ENCODE assay signal across 3 fruit fly cellular contexts in the genomic region with DNA sequence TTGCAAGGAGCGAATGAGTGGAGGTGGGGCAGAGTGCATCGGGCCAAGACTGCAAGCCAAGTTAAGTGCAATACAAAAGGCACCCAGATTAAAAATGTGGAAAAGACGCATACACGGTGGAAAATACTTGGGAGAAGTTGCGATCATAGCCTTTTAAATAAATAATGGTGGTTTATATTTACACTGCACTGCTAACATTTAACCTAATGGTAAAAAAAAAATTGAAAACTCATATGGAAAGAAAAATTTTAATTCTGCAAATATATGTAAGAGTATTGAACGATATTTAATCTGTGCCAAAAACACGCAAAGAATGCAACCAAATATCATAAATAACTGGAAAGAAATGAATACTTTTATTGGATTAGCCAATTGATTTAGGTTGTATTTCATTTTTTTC.
TF ChIP-seq lines count a peak whose summit lies in the region.

No protein-coding gene starts in this region.

- no peak for TF ChIP-seq CTCF in whole organism, embryonic (GFP tag; optimal IDR thresholded peaks at IDR 0.05; lab: Kevin White, UChicago)

TF ChIP-seq in whole organism, embryonic, 481 proteins besides CTCF, POLR2A, EP300 and RAD21 (continues in another document):
- TF ChIP-seq CG8765 (GFP tag; IDR thresholded peaks at IDR 0.05; lab: Robert Waterston, UW): no peak
- no peak for TF ChIP-seq CG8944 (GFP tag; optimal IDR thresholded peaks at IDR 0.05; lab: Kevin White, UChicago)
- TF ChIP-seq Hr51 (GFP tag; optimal IDR thresholded peaks at IDR 0.05; lab: Kevin White, UChicago): no peak
- TF ChIP-seq Atf-2 (GFP tag; optimal IDR thresholded peaks at IDR 0.05; lab: Kevin White, UChicago): peak; percentile 8
- TF ChIP-seq Neu2 (GFP tag; optimal IDR thresholded peaks at IDR 0.05; lab: Kevin White, UChicago; ENCODE audit: borderline replicate concordance): peak; percentile 16
- TF ChIP-seq run (tag; optimal IDR thresholded peaks at IDR 0.05; lab: Kevin White, UChicago): no peak
- peak; percentile 16 for TF ChIP-seq zf30C (GFP tag; optimal IDR thresholded peaks at IDR 0.05; lab: Kevin White, UChicago)
- TF ChIP-seq pfk (GFP tag; optimal IDR thresholded peaks at IDR 0.05; lab: Kevin White, UChicago): no peak
- TF ChIP-seq CG10959 (GFP tag; IDR thresholded peaks at IDR 0.05; lab: Robert Waterston, UW): 0 out of 2 replicates have a peak, but pooled peaks have one; percentile 7
- peak; percentile 23 for TF ChIP-seq phol (tag; optimal IDR thresholded peaks at IDR 0.05; lab: Kevin White, UChicago)
- no peak for TF ChIP-seq CG9797 (GFP tag; optimal IDR thresholded peaks at IDR 0.05; lab: Kevin White, UChicago)
- peak; percentile 33 for TF ChIP-seq gem (tag; optimal IDR thresholded peaks at IDR 0.05; lab: Kevin White, UChicago)
- no peak for TF ChIP-seq H2.0 (GFP tag; IDR thresholded peaks at IDR 0.05; lab: Robert Waterston, UW)
- TF ChIP-seq jing (GFP tag; optimal IDR thresholded peaks at IDR 0.05; lab: Kevin White, UChicago): no peak
- peak in 1 of 2 experiments; percentile 19 for TF ChIP-seq chif (GFP tag; optimal IDR thresholded peaks at IDR 0.05; lab: Kevin White, UChicago)
- no peak for TF ChIP-seq CG7963 (GFP tag; IDR thresholded peaks at IDR 0.05; lab: Robert Waterston, UW; ENCODE audit: partially characterized antibody)
- TF ChIP-seq Mes4 (GFP tag; optimal IDR thresholded peaks at IDR 0.05; lab: Kevin White, UChicago): no peak
- no peak for TF ChIP-seq unpg (GFP tag; optimal IDR thresholded peaks at IDR 0.05; lab: Kevin White, UChicago)
- TF ChIP-seq zen (tag; optimal IDR thresholded peaks at IDR 0.05; lab: Kevin White, UChicago): peak; percentile 49
- no peak for TF ChIP-seq ham (GFP tag; IDR thresholded peaks at IDR 0.05; lab: Robert Waterston, UW)
- no peak for TF ChIP-seq sd (tag; optimal IDR thresholded peaks at IDR 0.05; lab: Kevin White, UChicago)
- peak; percentile 22 for TF ChIP-seq CG10267 (tag; optimal IDR thresholded peaks at IDR 0.05; lab: Kevin White, UChicago)
- no peak for TF ChIP-seq CG10565 (GFP tag; optimal IDR thresholded peaks at IDR 0.05; lab: Kevin White, UChicago)
- no peak for TF ChIP-seq CG32532 (GFP tag; IDR thresholded peaks at IDR 0.05; lab: Robert Waterston, UW)
- no peak for TF ChIP-seq CG13624 (GFP tag; optimal IDR thresholded peaks at IDR 0.05; lab: Kevin White, UChicago)
- TF ChIP-seq CG6765 (GFP tag; optimal IDR thresholded peaks at IDR 0.05; lab: Kevin White, UChicago): no peak
- peak; percentile 67 for TF ChIP-seq CG15696 (tag; optimal IDR thresholded peaks at IDR 0.05; lab: Kevin White, UChicago)
- TF ChIP-seq dmrt11E (tag; optimal IDR thresholded peaks at IDR 0.05; lab: Kevin White, UChicago): peak; percentile 62
- no peak for TF ChIP-seq Ada2b (GFP tag; IDR thresholded peaks at IDR 0.05; lab: Robert Waterston, UW)

TF ChIP-seq in whole organism, prepupa, 60 proteins besides CTCF, POLR2A, EP300 and RAD21:
- TF ChIP-seq lz (GFP tag; optimal IDR thresholded peaks at IDR 0.05; lab: Kevin White, UChicago) (no peak), CG15336 (GFP tag; IDR thresholded peaks at IDR 0.05; lab: Robert Waterston, UW) (no peak), Sox14 (GFP tag; optimal IDR thresholded peaks at IDR 0.05; lab: Kevin White, UChicago) (no peak), CG32006 (GFP tag; optimal IDR thresholded peaks at IDR 0.05; lab: Kevin White, UChicago) (peak; percentile 33), acj6 (GFP tag; optimal IDR thresholded peaks at IDR 0.05; lab: Kevin White, UChicago) (no peak), cyc (GFP tag; optimal IDR thresholded peaks at IDR 0.05; lab: Kevin White, UChicago) (no peak), CG3919 (GFP tag; optimal IDR thresholded peaks at IDR 0.05; lab: Kevin White, UChicago) (no peak), Eip78C (GFP tag; lab: Kevin White, UChicago) (peak; percentile 63)
TF ChIP-seq in whole organism, prepupa: peak in this region for 2.

TF ChIP-seq in whole organism, pupa, 21 proteins besides CTCF, POLR2A, EP300 and RAD21:
- TF ChIP-seq EcR (GFP tag; optimal IDR thresholded peaks at IDR 0.05; lab: Kevin White, UChicago) (no peak), CG9948 (tag; optimal IDR thresholded peaks at IDR 0.05; lab: Kevin White, UChicago) (peak; percentile 20)
